Worm (Caenorhabditis elegans) whole organism, young adult: ENCODE data around the gene F11E6.9.

Experiments used
- C17E4.6 ChIP-seq: fragments of 200-800 bp; sonication (Bioruptor generic); IDR thresholded peaks from 2 replicates; pipeline ENCODE4 v1.3.6; 2022; ENCODE audit warnings: missing genetic modification reagents, missing genetic modification characterization, missing compliant biosample characterization
- F55B11.4 ChIP-seq: sonication (generic microtip); optimal IDR thresholded peaks from 2 replicates; lab custom pipeline; 2016; ENCODE audit warnings: missing compliant biosample characterization, missing genetic modification characterization, borderline replicate concordance; ENCODE audit not compliant: insufficient read depth
- Y53F4B.3 ChIP-seq: fragments of 200-800 bp; sonication (Bioruptor generic); IDR thresholded peaks from 2 replicates; pipeline ENCODE4 v1.3.6; 2022; ENCODE audit warnings: missing genetic modification reagents, missing genetic modification characterization, missing compliant biosample characterization
- Y79H2A.3 ChIP-seq: fragments of 200-800 bp; sonication (Bioruptor generic); conservative IDR thresholded peaks from 2 replicates; pipeline ENCODE4 v1.3.6; 2022; ENCODE audit warnings: missing genetic modification reagents, missing genetic modification characterization, missing compliant biosample characterization
- cebp-1 ChIP-seq, 2 experiments: fragments of 200-800 bp in 1 of 2; sonication (Bioruptor generic) in 1 of 2; sonication (generic microtip) in 1 of 2; IDR thresholded peaks in 1 of 2; optimal IDR thresholded peaks in 1 of 2; 2 replicates each; pipeline versions ENCODE4 v1.3.6 to Lab custom; 2017 to 2022; ENCODE audit warnings: missing compliant biosample characterization in 2 of 2, missing genetic modification characterization in 2 of 2, mild to moderate bottlenecking in 1 of 2, missing genetic modification reagents in 1 of 2, moderate library complexity in 1 of 2
- cebp-2 ChIP-seq: fragments of 200-800 bp; sonication (Bioruptor generic); IDR thresholded peaks from 2 replicates; pipeline ENCODE4 v1.3.6; 2022; ENCODE audit warnings: missing genetic modification characterization, missing compliant biosample characterization
- egl-18 ChIP-seq: fragments of 200-800 bp; sonication (Bioruptor generic); IDR thresholded peaks from 2 replicates; pipeline ENCODE4 v1.3.6; 2022; ENCODE audit warnings: missing genetic modification reagents, missing genetic modification characterization, missing compliant biosample characterization
- hrde-1 ChIP-seq: sonication (generic microtip); optimal IDR thresholded peaks from 2 replicates; lab custom pipeline; 2016; ENCODE audit warnings: missing genetic modification characterization, mild to moderate bottlenecking, missing compliant biosample characterization, moderate library complexity, missing genotype, missing genetic modification reagents, borderline replicate concordance
- madf-6 ChIP-seq: fragments of 200-800 bp; sonication (Bioruptor generic); IDR thresholded peaks from 2 replicates; pipeline ENCODE4 v1.3.6; 2022; ENCODE audit warnings: missing genetic modification reagents, missing genetic modification characterization, missing compliant biosample characterization
- mcd-1 ChIP-seq: fragments of 200-800 bp; sonication (Bioruptor generic); IDR thresholded peaks from 2 replicates; pipeline ENCODE4 v1.3.6; 2022; ENCODE audit warnings: missing genetic modification reagents, missing genetic modification characterization, missing compliant biosample characterization
- mel-28 ChIP-seq: sonication (generic microtip); optimal IDR thresholded peaks from 2 replicates; lab custom pipeline; 2016; ENCODE audit warnings: borderline replicate concordance, mild to moderate bottlenecking, missing genetic modification characterization, missing compliant biosample characterization
- nfya-1 ChIP-seq: sonication (generic microtip); optimal IDR thresholded peaks from 2 replicates; lab custom pipeline; 2017; ENCODE audit warnings: antibody characterized with exemption, missing compliant biosample characterization, missing genetic modification characterization, borderline replicate concordance; ENCODE audit not compliant: insufficient read depth

ce11 chrIV:17474047-17474446, 1.1 kb downstream of the F11E6.9 start:
- no peak for TF ChIP-seq madf-6 (GFP tag; lab: Robert Waterston, UW)
- no peak for TF ChIP-seq mel-28
- TF ChIP-seq hrde-1, result no peak
- TF ChIP-seq F55B11.4 (tag; lab: Kevin White, UChicago), result no peak
- no peak for TF ChIP-seq mcd-1 (GFP tag; lab: Robert Waterston, UW)
- no peak for TF ChIP-seq Y53F4B.3 (GFP tag; lab: Robert Waterston, UW)
- no peak for TF ChIP-seq egl-18 (GFP tag; lab: Robert Waterston, UW)
- TF ChIP-seq cebp-2, result no peak
- TF ChIP-seq cebp-1 (GFP tag; IDR thresholded peaks at IDR 0.05; lab: Robert Waterston, UW), result no peak
- TF ChIP-seq cebp-1 (tag; optimal IDR thresholded peaks at IDR 0.05; lab: Kevin White, UChicago), result no peak
- TF ChIP-seq Y79H2A.3, result no peak
- no peak for TF ChIP-seq C17E4.6
- no peak for TF ChIP-seq nfya-1 (tag; lab: Kevin White, UChicago)
